Worm (Caenorhabditis elegans) whole organism, L1 larva: ENCODE results near the gene C12D5.10.
A peak's percentile ranks its signal among the peaks of the same experiment; 100 is the strongest.

Source experiments
- aly-2 ChIP-seq: fragments of 150-350 bp; optimal IDR thresholded peaks from 2 replicates; lab custom pipeline; 2014; ENCODE audit warnings: missing biosample characterization, missing genetic modification characterization
- blmp-1 ChIP-seq: fragments of 150-350 bp; optimal IDR thresholded peaks from 2 replicates; lab custom pipeline; 2014; ENCODE audit warnings: missing biosample characterization, missing genetic modification characterization
- ceh-63 ChIP-seq: fragments of 200-800 bp; sonication (Bioruptor generic); optimal IDR thresholded peaks from 2 replicates; lab custom pipeline; 2018; ENCODE audit warnings: mild to moderate bottlenecking, missing genetic modification characterization, missing compliant biosample characterization
- ceh-88 ChIP-seq: fragments of 200-800 bp; sonication (Bioruptor generic); IDR thresholded peaks from 2 replicates; pipeline ENCODE4 v1.3.6; 2022; ENCODE audit warnings: missing genetic modification characterization, missing compliant biosample characterization
- ceh-90 ChIP-seq: sonication (generic microtip); optimal IDR thresholded peaks from 2 replicates; lab custom pipeline; 2016; ENCODE audit warnings: missing genetic modification characterization, missing compliant biosample characterization
- ces-1 ChIP-seq: fragments of 150-350 bp; optimal IDR thresholded peaks from 2 replicates; lab custom pipeline; 2014; ENCODE audit warnings: missing biosample characterization, missing genetic modification reagents, missing genetic modification characterization
- dpl-1 ChIP-seq, 3 experiments: fragments of 150-350 bp in 2 of 3; sonication (generic microtip) in 1 of 3; optimal IDR thresholded peaks; 2 replicates each; lab custom pipeline; 2014 to 2017; ENCODE audit warnings: missing biosample characterization in 3 of 3, missing genetic modification characterization in 3 of 3, missing genetic modification reagents in 3 of 3
- efl-1 ChIP-seq, 4 experiments: fragments of 150-350 bp; optimal IDR thresholded peaks in 3 of 4; peaks in 1 of 4; 1 replicate in 1 of 4; 2 replicates in 3 of 4; lab custom pipeline; 2014; ENCODE audit warnings: missing biosample characterization in 2 of 4, missing genetic modification characterization in 2 of 4, missing genetic modification reagents in 2 of 4
- egl-13 ChIP-seq: sonication (generic microtip); optimal IDR thresholded peaks from 2 replicates; lab custom pipeline; 2016; ENCODE audit warnings: missing genotype, missing genetic modification reagents, missing genetic modification characterization, missing compliant biosample characterization
- egl-27 ChIP-seq, 2 experiments: fragments of 150-350 bp in 1 of 2; sonication (generic microtip); optimal IDR thresholded peaks; 3 replicates each; lab custom pipeline; 2017 to 2018; ENCODE audit warnings: missing biosample characterization in 2 of 2, missing genetic modification characterization in 2 of 2, missing genetic modification reagents in 2 of 2
- elt-2 ChIP-seq: sonication (generic microtip); optimal IDR thresholded peaks from 2 replicates; lab custom pipeline; 2016; ENCODE audit warnings: missing genetic modification characterization, mild to moderate bottlenecking, inconsistent platforms, missing compliant biosample characterization, missing genetic modification reagents
- elt-3 ChIP-seq, 6 experiments: fragments of 150-350 bp in 1 of 6; sonication (generic microtip); optimal IDR thresholded peaks; 2 replicates each; lab custom pipeline; 2017 to 2018; ENCODE audit warnings: missing biosample characterization in 6 of 6, missing genetic modification characterization in 6 of 6, inconsistent platforms in 1 of 6
- fkh-10 ChIP-seq: sonication (generic microtip); optimal IDR thresholded peaks from 2 replicates; lab custom pipeline; 2017; ENCODE audit warnings: missing biosample characterization, missing genetic modification reagents, missing genetic modification characterization
- fkh-4 ChIP-seq: sonication (generic microtip); optimal IDR thresholded peaks from 2 replicates; lab custom pipeline; 2016; ENCODE audit warnings: missing compliant biosample characterization, missing genetic modification characterization, borderline replicate concordance
- fkh-8 ChIP-seq: sonication (generic microtip); optimal IDR thresholded peaks from 2 replicates; lab custom pipeline; 2016; ENCODE audit warnings: mild to moderate bottlenecking, missing genetic modification characterization, missing compliant biosample characterization
- fos-1 ChIP-seq: fragments of 150-350 bp; optimal IDR thresholded peaks from 2 replicates; lab custom pipeline; 2014; ENCODE audit warnings: missing biosample characterization, missing genetic modification characterization
- hlh-4 ChIP-seq: sonication (generic microtip); optimal IDR thresholded peaks from 2 replicates; lab custom pipeline; 2016; ENCODE audit warnings: mild to moderate bottlenecking, missing genetic modification characterization, missing compliant biosample characterization
- lin-13 ChIP-seq: fragments of 150-350 bp; optimal IDR thresholded peaks from 2 replicates; lab custom pipeline; 2014; ENCODE audit warnings: missing biosample characterization, missing genetic modification reagents, missing genetic modification characterization
- lin-14 ChIP-seq: fragments of 200-800 bp; sonication (Bioruptor generic); optimal IDR thresholded peaks from 2 replicates; lab custom pipeline; 2018; ENCODE audit warnings: mild to moderate bottlenecking, missing genetic modification characterization, moderate library complexity, missing compliant biosample characterization
- lin-15B ChIP-seq: fragments of 150-350 bp; sonication (generic microtip); optimal IDR thresholded peaks from 3 replicates; lab custom pipeline; 2014; ENCODE audit warnings: missing biosample characterization, missing genetic modification characterization
- lin-35 ChIP-seq, 2 experiments: fragments of 150-350 bp; optimal IDR thresholded peaks; 2 replicates each; lab custom pipeline; 2014; ENCODE audit warnings: missing biosample characterization in 2 of 2, missing genetic modification characterization in 2 of 2, missing genetic modification reagents in 2 of 2
- lir-3 ChIP-seq: sonication (generic microtip); optimal IDR thresholded peaks from 2 replicates; lab custom pipeline; 2016; ENCODE audit warnings: mild to moderate bottlenecking, missing genetic modification characterization, moderate library complexity, missing compliant biosample characterization; ENCODE audit not compliant: poor library complexity
- mdl-1 ChIP-seq, 2 experiments: fragments of 150-350 bp; optimal IDR thresholded peaks; 2 replicates each; lab custom pipeline; 2014 to 2017; ENCODE audit warnings: missing biosample characterization in 2 of 2, missing genetic modification characterization in 2 of 2, inconsistent platforms in 1 of 2
- mef-2 ChIP-seq: fragments of 150-350 bp; optimal IDR thresholded peaks from 2 replicates; lab custom pipeline; 2014; ENCODE audit warnings: missing biosample characterization, missing genetic modification characterization
- nhr-11 ChIP-seq: fragments of 150-350 bp; optimal IDR thresholded peaks from 2 replicates; lab custom pipeline; 2014; ENCODE audit warnings: missing biosample characterization, missing genetic modification characterization
- nhr-19 ChIP-seq: fragments of 200-800 bp; sonication (Bioruptor generic); conservative IDR thresholded peaks from 2 replicates; pipeline ENCODE4 v1.3.6; 2022; ENCODE audit warnings: missing genetic modification characterization, missing compliant biosample characterization
- nhr-20 ChIP-seq: sonication (generic microtip); optimal IDR thresholded peaks from 2 replicates; lab custom pipeline; 2016; ENCODE audit warnings: mild to moderate bottlenecking, missing genetic modification characterization, missing compliant biosample characterization
- nhr-237 ChIP-seq: fragments of 150-350 bp; optimal IDR thresholded peaks from 2 replicates; lab custom pipeline; 2014; ENCODE audit warnings: missing biosample characterization, missing genetic modification characterization
- nhr-28 ChIP-seq: fragments of 150-350 bp; optimal IDR thresholded peaks from 2 replicates; lab custom pipeline; 2014; ENCODE audit warnings: missing biosample characterization, missing genetic modification characterization
- nhr-47 ChIP-seq: sonication (generic microtip); optimal IDR thresholded peaks from 2 replicates; lab custom pipeline; 2016; ENCODE audit warnings: mild to moderate bottlenecking, missing genetic modification characterization, moderate library complexity, missing compliant biosample characterization
- nhr-71 ChIP-seq: sonication (generic microtip); optimal IDR thresholded peaks from 2 replicates; lab custom pipeline; 2016; ENCODE audit warnings: mild to moderate bottlenecking, missing genetic modification characterization, moderate library complexity, missing compliant biosample characterization
- nhr-85 ChIP-seq: sonication (generic microtip); peaks from one replicate; lab custom pipeline; 2016; ENCODE audit warnings: missing genetic modification characterization, inconsistent platforms, missing compliant biosample characterization
- nhr-90 ChIP-seq: sonication (generic microtip); optimal IDR thresholded peaks from 2 replicates; lab custom pipeline; 2016; ENCODE audit warnings: mild to moderate bottlenecking, missing genetic modification characterization, missing compliant biosample characterization; ENCODE audit not compliant: poor library complexity
- pag-3 ChIP-seq: sonication (generic microtip); optimal IDR thresholded peaks from 2 replicates; lab custom pipeline; 2017; ENCODE audit warnings: missing genetic modification characterization, mild to moderate bottlenecking, missing compliant biosample characterization, antibody characterized with exemption, borderline replicate concordance; ENCODE audit not compliant: insufficient read depth
- pqm-1 ChIP-seq: sonication (generic microtip); optimal IDR thresholded peaks from 3 replicates; lab custom pipeline; 2017; ENCODE audit warnings: missing biosample characterization, missing genetic modification characterization
- skn-1 ChIP-seq: fragments of 150-350 bp; optimal IDR thresholded peaks from 2 replicates; lab custom pipeline; 2014; ENCODE audit warnings: missing biosample characterization, missing genetic modification characterization
- sox-4 ChIP-seq: sonication (generic microtip); optimal IDR thresholded peaks from 2 replicates; lab custom pipeline; 2016; ENCODE audit warnings: missing genetic modification characterization, missing compliant biosample characterization
- sup-37 ChIP-seq: fragments of 200-800 bp; sonication (Bioruptor generic); optimal IDR thresholded peaks from 2 replicates; lab custom pipeline; 2018; ENCODE audit warnings: mild to moderate bottlenecking, missing genetic modification characterization, missing compliant biosample characterization
- swsn-7 ChIP-seq: sonication (generic microtip); optimal IDR thresholded peaks from 2 replicates; lab custom pipeline; 2016; ENCODE audit warnings: missing genetic modification characterization, missing compliant biosample characterization
- tlp-1 ChIP-seq: fragments of 150-350 bp; optimal IDR thresholded peaks from 2 replicates; lab custom pipeline; 2014; ENCODE audit warnings: missing biosample characterization, missing genetic modification characterization
- unc-86 ChIP-seq: sonication (generic microtip); optimal IDR thresholded peaks from 2 replicates; lab custom pipeline; 2016; ENCODE audit warnings: missing genetic modification characterization, missing compliant biosample characterization
- vab-15 ChIP-seq: sonication (generic microtip); optimal IDR thresholded peaks from 2 replicates; lab custom pipeline; 2017; ENCODE audit warnings: missing genotype, mild to moderate bottlenecking, missing genetic modification characterization, missing compliant biosample characterization
- zag-1 ChIP-seq: fragments of 150-350 bp; optimal IDR thresholded peaks from 2 replicates; lab custom pipeline; 2014; ENCODE audit warnings: missing biosample characterization, missing genetic modification characterization

The C12D5.10 gene

ce11 chrV:7686189-7686588, 7.1 kb downstream of the C12D5.10 start, which contains the start of the genes nhr-94 and nhr-152 (continued):
- TF ChIP-seq lin-35 (GFP tag; optimal IDR thresholded peaks at IDR 0.05; lab: Kevin White, UChicago) (peak in 1 of 2 experiments; percentile 60), ceh-88 (no peak), lin-14 (GFP tag; lab: Kevin White, UChicago) (peak; percentile 74), fos-1 (tag; lab: Kevin White, UChicago) (no peak), elt-3 (tag; optimal IDR thresholded peaks at IDR 0.05; lab: Kevin White, UChicago) (peak in 1 of 6 experiments; percentile 17), lin-13 (GFP tag; lab: Kevin White, UChicago) (no peak), nhr-47 (no peak), efl-1 (optimal IDR thresholded peaks at IDR 0.05; lab: Kevin White, UChicago) (no peak), efl-1 (GFP tag; optimal IDR thresholded peaks at IDR 0.05 in 1 of 2; lab: Kevin White, UChicago) (peak in 1 of 2 experiments; percentile 60), pag-3 (no peak), ces-1 (GFP tag; lab: Kevin White, UChicago) (no peak), pqm-1 (no peak), vab-15 (no peak), egl-13 (tag; lab: Kevin White, UChicago) (no peak), nhr-19 (0 out of 2 replicates have a peak, but pooled peaks have one; percentile 8), egl-27 (tag; optimal IDR thresholded peaks at IDR 0.05; lab: Kevin White, UChicago) (no peak), sup-37 (GFP tag; lab: Kevin White, UChicago) (no peak), mdl-1 (tag; optimal IDR thresholded peaks at IDR 0.05; lab: Kevin White, UChicago) (no peak), hlh-4 (tag; lab: Kevin White, UChicago) (no peak), skn-1 (tag; lab: Kevin White, UChicago) (no peak), tlp-1 (no peak), lir-3 (tag; lab: Kevin White, UChicago) (no peak), aly-2 (tag; lab: Kevin White, UChicago) (no peak), nhr-11 (tag; lab: Kevin White, UChicago) (no peak), dpl-1 (GFP tag; optimal IDR thresholded peaks at IDR 0.05; lab: Kevin White, UChicago) (no peak), ceh-63 (GFP tag; lab: Kevin White, UChicago) (no peak), nhr-28 (tag; lab: Kevin White, UChicago) (no peak), nhr-90 (tag; lab: Kevin White, UChicago) (no peak), fkh-10 (GFP tag; lab: Kevin White, UChicago) (no peak), sox-4 (tag; lab: Kevin White, UChicago) (no peak), zag-1 (tag; lab: Kevin White, UChicago) (no peak)

ce11 chrV:7683907-7684655, 9.2 kb downstream of the C12D5.10 start, which contains the start of gene sre-11:
sre-11 (minus strand) TSS chrV:7683957.
- TF ChIP-seq efl-1 (optimal IDR thresholded peaks at IDR 0.05; lab: Kevin White, UChicago), result no peak
- TF ChIP-seq efl-1 (GFP tag; optimal IDR thresholded peaks at IDR 0.05 in 1 of 2; lab: Kevin White, UChicago), result peak in 1 of 2 experiments; percentile 84
- TF ChIP-seq mef-2 (tag; lab: Kevin White, UChicago), result no peak
- TF ChIP-seq swsn-7 (tag; lab: Kevin White, UChicago), result no peak
- no peak for TF ChIP-seq nhr-237
- no peak for TF ChIP-seq ceh-90 (tag; lab: Kevin White, UChicago)
- no peak for TF ChIP-seq unc-86
- TF ChIP-seq, all 84 proteins: peak for 1

ce11 chrV:7681388-7681787, 11.9 kb downstream of the C12D5.10 start, which contains the start of gene cyp-33A1:
cyp-33A1 (minus strand) TSS chrV:7681459.
- no peak for TF ChIP-seq egl-13 (tag; lab: Kevin White, UChicago)
- no peak for TF ChIP-seq egl-27 (tag; optimal IDR thresholded peaks at IDR 0.05; lab: Kevin White, UChicago)
- TF ChIP-seq fkh-4 (tag; lab: Kevin White, UChicago), result no peak
- peak; percentile 75 for TF ChIP-seq nhr-20 (tag; lab: Kevin White, UChicago)
- TF ChIP-seq dpl-1 (GFP tag; optimal IDR thresholded peaks at IDR 0.05; lab: Kevin White, UChicago), result no peak
- TF ChIP-seq blmp-1 (tag; lab: Kevin White, UChicago), result peak; percentile 50
- TF ChIP-seq nhr-90 (tag; lab: Kevin White, UChicago), result peak; percentile 20
- TF ChIP-seq elt-3 (tag; optimal IDR thresholded peaks at IDR 0.05; lab: Kevin White, UChicago), result peak in 1 of 6 experiments; percentile 64
- TF ChIP-seq lin-15B, result no peak
- peak; percentile 16; the same call in 1 of the 2 replicates for TF ChIP-seq nhr-19
- peak; percentile 38 for TF ChIP-seq nhr-71 (tag; lab: Kevin White, UChicago)
- no peak for TF ChIP-seq fkh-8 (tag; lab: Kevin White, UChicago)
- TF ChIP-seq elt-2 (tag; lab: Kevin White, UChicago), result peak; percentile 8
- TF ChIP-seq mdl-1 (tag; optimal IDR thresholded peaks at IDR 0.05; lab: Kevin White, UChicago), result peak in 1 of 2 experiments; percentile 16
- TF ChIP-seq nhr-85 (tag; lab: Kevin White, UChicago), result peak; percentile 81
- TF ChIP-seq, all 84 proteins: peak for 9
